Worm (Caenorhabditis elegans) whole organism, L1 larva: ENCODE data around the gene odr-1.

ENCODE experiments used
- fkh-10 ChIP-seq: sonication (generic microtip); optimal IDR thresholded peaks from 2 replicates; lab custom pipeline; 2017; ENCODE audit warnings: missing biosample characterization, missing genetic modification reagents, missing genetic modification characterization
- mab-9 ChIP-seq: fragments of 200-800 bp; sonication (Bioruptor generic); IDR thresholded peaks from 2 replicates; pipeline ENCODE4 v1.3.6; 2022; ENCODE audit warnings: missing genetic modification reagents, missing genetic modification characterization, missing compliant biosample characterization

DNA sequence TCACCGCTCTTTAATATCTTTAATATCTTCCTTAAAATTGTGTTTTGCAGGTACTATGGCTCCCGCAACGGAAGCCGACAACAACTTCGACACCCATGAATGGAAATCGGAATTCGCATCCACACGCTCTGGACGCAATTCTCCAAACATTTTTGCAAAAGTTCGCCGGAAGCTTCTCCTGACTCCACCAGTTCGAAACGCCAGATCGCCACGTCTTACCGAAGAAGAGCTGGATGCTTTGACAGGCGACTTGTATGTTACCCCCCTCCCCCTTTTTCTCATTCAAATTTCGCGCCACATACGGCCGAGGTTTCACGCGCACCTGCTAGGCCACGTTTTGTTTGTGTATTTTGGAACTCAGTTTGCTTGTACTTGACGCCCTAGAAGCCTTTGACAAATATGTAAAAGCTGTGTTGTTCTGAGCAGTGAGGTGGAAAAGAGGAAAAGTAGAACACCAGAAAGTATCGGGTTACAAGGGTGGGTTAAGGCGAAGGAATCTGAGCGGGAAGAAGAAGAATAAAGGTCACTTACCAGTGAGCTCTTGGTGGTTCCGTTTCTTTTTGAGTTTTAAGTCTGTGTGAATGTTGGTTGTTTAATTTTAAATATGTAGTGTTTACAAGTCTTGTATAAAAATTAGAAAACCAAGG, 34.1 kb upstream of the odr-1 start, which contains the start of gene unc-84:
- TF ChIP-seq mab-9 (GFP tag; lab: Robert Waterston, UW) = no peak
- TF ChIP-seq fkh-10 (GFP tag; lab: Kevin White, UChicago) = no peak
